Worm (Caenorhabditis elegans): ENCODE results near the gene clec-254.
"Not testable (repeated sequence)": the region's sequence is repeated elsewhere in the genome, so short reads cannot be mapped to it uniquely, and the experiment has no call there.

clec-254 gene

ce11 chrV:18771390-18771789, 17.2 kb upstream of the clec-254 start, which contains the start of gene clec-256:
Gene clec-256 (plus strand): TSS chrV:18771690.
- no peak for TF ChIP-seq nfya-1 (tag; optimal IDR thresholded peaks at IDR 0.05; ENCODE audit: insufficient read depth)
- no peak for TF ChIP-seq nhr-28 (tag; optimal IDR thresholded peaks at IDR 0.05)
- no peak for TF ChIP-seq elt-3 (tag; optimal IDR thresholded peaks at IDR 0.05)
- TF ChIP-seq fos-1 (tag; optimal IDR thresholded peaks at IDR 0.05) = no peak
- TF ChIP-seq mdl-1 (tag; optimal IDR thresholded peaks at IDR 0.05) = no peak
- no peak for TF ChIP-seq ama-1 (optimal IDR thresholded peaks at IDR 0.05)
- no peak for TF ChIP-seq nhr-25 (tag; optimal IDR thresholded peaks at IDR 0.05)
- TF ChIP-seq skn-1 (tag; optimal IDR thresholded peaks at IDR 0.05) = no peak
- TF ChIP-seq tbx-2 (tag; optimal IDR thresholded peaks at IDR 0.05) = no peak
- no peak for TF ChIP-seq nhr-77 (tag; optimal IDR thresholded peaks at IDR 0.05)

- TF ChIP-seq hmg-11 (tag; optimal IDR thresholded peaks at IDR 0.05) (no peak), egl-5 (tag; optimal IDR thresholded peaks at IDR 0.05) (no peak), nhr-237 (tag; optimal IDR thresholded peaks at IDR 0.05) (no peak), ztf-4 (tag; optimal IDR thresholded peaks at IDR 0.05) (no peak), ama-1 (optimal IDR thresholded peaks at IDR 0.05) (no peak), nhr-76 (tag; optimal IDR thresholded peaks at IDR 0.05) (no peak), fkh-10 (GFP tag; optimal IDR thresholded peaks at IDR 0.05) (no peak), nhr-77 (tag; optimal IDR thresholded peaks at IDR 0.05) (no peak), lsy-12 (tag; optimal IDR thresholded peaks at IDR 0.05) (no peak), nhr-25 (tag; optimal IDR thresholded peaks at IDR 0.05) (no peak), R02D3.7 (tag; optimal IDR thresholded peaks at IDR 0.05) (no peak), fos-1 (tag; optimal IDR thresholded peaks at IDR 0.05) (no peak), nhr-67 (tag; optimal IDR thresholded peaks at IDR 0.05) (no peak), nhr-43 (tag; optimal IDR thresholded peaks at IDR 0.05; ENCODE audit: poor library complexity, severe bottlenecking) (no peak), nhr-12 (tag; optimal IDR thresholded peaks at IDR 0.05) (no peak)
Observed at ce11 chrV:18770623-18771022, 16.4 kb upstream of the clec-254 start, which contains the start of gene clec-255. Gene clec-255 (minus strand): TSS chrV:18770723.

ce11 chrV:18769902-18770301, 15.7 kb upstream of the clec-254 start:
- TF ChIP-seq nhr-25 (tag; optimal IDR thresholded peaks at IDR 0.05) (no peak), unc-62 (GFP tag; optimal IDR thresholded peaks at IDR 0.05) (no peak), ceh-16 (tag; optimal IDR thresholded peaks at IDR 0.05) (no peak), nhr-23 (tag; optimal IDR thresholded peaks at IDR 0.05) (no peak), hmg-11 (tag; optimal IDR thresholded peaks at IDR 0.05) (no peak), ceh-9 (tag; optimal IDR thresholded peaks at IDR 0.05) (no peak), sea-2 (GFP tag; optimal IDR thresholded peaks at IDR 0.05) (no peak), jun-1 (tag; optimal IDR thresholded peaks at IDR 0.05) (no peak), tbx-2 (tag; optimal IDR thresholded peaks at IDR 0.05) (no peak), ZK546.5 (tag; optimal IDR thresholded peaks at IDR 0.05) (no peak), egl-5 (tag; optimal IDR thresholded peaks at IDR 0.05) (no peak), zag-1 (tag; optimal IDR thresholded peaks at IDR 0.05) (no peak)

ce11 chrV:18762044-18762443, 7.8 kb upstream of the clec-254 start, which contains the start of gene F11D11.22:
Gene F11D11.22 (plus strand): TSS chrV:18762344.
- TF ChIP-seq tbx-2 (tag; optimal IDR thresholded peaks at IDR 0.05); aly-2 (tag; optimal IDR thresholded peaks at IDR 0.05); ama-1 (optimal IDR thresholded peaks at IDR 0.05): not testable (repeated sequence)

- TF ChIP-seq snpc-4 (tag; optimal IDR thresholded peaks at IDR 0.05) = no peak
Observed at ce11 chrV:18761078-18761477, 6.8 kb upstream of the clec-254 start, which contains the start of gene F11D11.4. Gene F11D11.4 (plus strand): TSS chrV:18761378.

ce11 chrV:18760174-18760573, 5.9 kb upstream of the clec-254 start, which contains the start of gene F11D11.3:
Gene F11D11.3 (minus strand): TSS chrV:18760274.
- TF ChIP-seq aly-2 (tag; optimal IDR thresholded peaks at IDR 0.05) (no peak), ceh-82 (tag; optimal IDR thresholded peaks at IDR 0.05) (no peak), nhr-43 (tag; optimal IDR thresholded peaks at IDR 0.05; ENCODE audit: poor library complexity, severe bottlenecking) (no peak), nfya-1 (tag; optimal IDR thresholded peaks at IDR 0.05; ENCODE audit: insufficient read depth) (no peak), ceh-9 (tag; optimal IDR thresholded peaks at IDR 0.05) (no peak), R02D3.7 (tag; optimal IDR thresholded peaks at IDR 0.05) (no peak), ztf-11 (tag; optimal IDR thresholded peaks at IDR 0.05) (no peak), lin-15B (tag; optimal IDR thresholded peaks at IDR 0.05) (no peak), egl-5 (tag; optimal IDR thresholded peaks at IDR 0.05) (no peak), hmg-11 (tag; optimal IDR thresholded peaks at IDR 0.05) (no peak)

All from whole organism, L3 larva.